Fruit fly (Drosophila melanogaster): ENCODE data around the gene Cp38.

Gene Cp38

dm6 chrX:8492849-8493248, 11.2 kb downstream of the Cp38 start (continued):
- TF ChIP-seq CG11504 (tag; optimal IDR thresholded peaks at IDR 0.05) (peak; percentile 92), Vsx1 (GFP tag; optimal IDR thresholded peaks at IDR 0.05) (peak; percentile 36), vvl (GFP tag; IDR thresholded peaks at IDR 0.05) (peak; percentile 92), dmrt99B (tag; optimal IDR thresholded peaks at IDR 0.05) (peak; percentile 93), NC2α (GFP tag; optimal IDR thresholded peaks at IDR 0.05) (no peak), trh (GFP tag; optimal IDR thresholded peaks at IDR 0.05) (peak; percentile 48), Dll (GFP tag; IDR thresholded peaks at IDR 0.05; ENCODE audit: partially characterized antibody) (no peak), CG18011 (GFP tag; optimal IDR thresholded peaks at IDR 0.05) (peak; percentile 13), CG16815 (GFP tag; optimal IDR thresholded peaks at IDR 0.05) (peak; percentile 8), NK7.1 (GFP tag; optimal IDR thresholded peaks at IDR 0.05) (no peak), lmd (GFP tag; IDR thresholded peaks at IDR 0.05) (peak; percentile 83), sisA (GFP tag; IDR thresholded peaks at IDR 0.05) (peak; percentile 91), ATbp (GFP tag; optimal IDR thresholded peaks at IDR 0.05) (peak; percentile 83), rib (GFP tag; IDR thresholded peaks at IDR 0.05) (no peak), Bgb (GFP tag; IDR thresholded peaks at IDR 0.05; ENCODE audit: partially characterized antibody) (no peak), dan (GFP tag; IDR thresholded peaks at IDR 0.05) (no peak), Camta (GFP tag; optimal IDR thresholded peaks at IDR 0.05) (no peak), crc (GFP tag; optimal IDR thresholded peaks at IDR 0.05) (no peak), otp (GFP tag; IDR thresholded peaks at IDR 0.05) (peak; percentile 87), D19B (GFP tag; optimal IDR thresholded peaks at IDR 0.05) (peak; percentile 17), hbn (GFP tag; IDR thresholded peaks at IDR 0.05; ENCODE audit: partially characterized antibody) (no peak), CG34224 (GFP tag; IDR thresholded peaks at IDR 0.05; ENCODE audit: partially characterized antibody) (no peak), CG3281 (GFP tag; optimal IDR thresholded peaks at IDR 0.05) (peak; percentile 37), ranshi (GFP tag; IDR thresholded peaks at IDR 0.05) (peak; percentile 74; the same call in 1 of the 2 replicates), cwo (GFP tag; optimal IDR thresholded peaks at IDR 0.05) (no peak), CG7556 (GFP tag; optimal IDR thresholded peaks at IDR 0.05) (peak; percentile 42), Nf-YA (GFP tag; IDR thresholded peaks at IDR 0.05) (peak; percentile 80), Hr78 (GFP tag; optimal IDR thresholded peaks at IDR 0.05) (peak in 1 of 2 experiments; percentile 55), Trl (optimal IDR thresholded peaks at IDR 0.05) (no peak), Trl (GFP tag; optimal IDR thresholded peaks at IDR 0.05) (no peak), Neu2 (GFP tag; optimal IDR thresholded peaks at IDR 0.05; ENCODE audit: borderline replicate concordance) (no peak), sqz (GFP tag; optimal IDR thresholded peaks at IDR 0.05) (peak; percentile 42), CG12104 (GFP tag; optimal IDR thresholded peaks at IDR 0.05) (peak; percentile 47), aop (GFP tag; IDR thresholded peaks at IDR 0.05) (peak; percentile 54; the same call in 1 of the 2 replicates), E2f2 (GFP tag; IDR thresholded peaks at IDR 0.05) (peak; percentile 64), CG9437 (GFP tag; optimal IDR thresholded peaks at IDR 0.05) (peak; percentile 54), fru (optimal IDR thresholded peaks at IDR 0.05) (no peak), CG4424 (GFP tag; optimal IDR thresholded peaks at IDR 0.05) (peak; percentile 77), lbe (GFP tag; optimal IDR thresholded peaks at IDR 0.05) (peak; percentile 15), CG43689 (GFP tag; IDR thresholded peaks at IDR 0.05) (peak; percentile 39; the same call in 1 of the 2 replicates), Adf1 (GFP tag; IDR thresholded peaks at IDR 0.05) (no peak), Hr51 (GFP tag; optimal IDR thresholded peaks at IDR 0.05) (peak in 1 of 2 experiments; percentile 89), chif (GFP tag; optimal IDR thresholded peaks at IDR 0.05) (peak; percentile 14 to 24), Usf (GFP tag; optimal IDR thresholded peaks at IDR 0.05) (no peak), cad (GFP tag; optimal IDR thresholded peaks at IDR 0.05) (no peak), Doc2 (GFP tag; IDR thresholded peaks at IDR 0.05) (0 out of 2 replicates have a peak, but pooled peaks have one; percentile 22), gro (GFP tag; optimal IDR thresholded peaks at IDR 0.05) (no peak), CG6654 (GFP tag; optimal IDR thresholded peaks at IDR 0.05) (peak; percentile 25), CG12744 (GFP tag; optimal IDR thresholded peaks at IDR 0.05) (no peak), Hmr (GFP tag; optimal IDR thresholded peaks at IDR 0.05) (peak; percentile 40), mirr (GFP tag; optimal IDR thresholded peaks at IDR 0.05) (no peak)
